Fruit fly (Drosophila melanogaster) Kc167 (cell line): ENCODE measurements around the gene CG42486.

Experiments used
- psq ChIP-seq: fragments of >200 bp; optimal IDR thresholded peaks from 2 replicates; lab custom pipeline; 2017; ENCODE audit warnings: missing external identifiers
- ttk ChIP-seq: sonication (Bioruptor generic); optimal IDR thresholded peaks from 2 replicates; lab custom pipeline; 2017; ENCODE audit warnings: missing external identifiers

dm6 chr2L:11842291-11843187 is at the start of gene CG42486, which contains the start of the genes CG44008, CG14933 and CG46426:
- no peak for TF ChIP-seq psq (lab: Kevin White, UChicago)
- TF ChIP-seq ttk, result no peak
